Fruit fly (Drosophila melanogaster) whole organism, prepupa: ENCODE measurements around the gene CG1542.

Experiments
- Blimp-1 ChIP-seq: fragments of 200-800 bp; sonication (Bioruptor generic); optimal IDR thresholded peaks from 3 replicates; lab custom pipeline; 2017; ENCODE audit warnings: missing biosample characterization, missing genetic modification characterization, mild to moderate bottlenecking, moderate library complexity, missing genetic modification reagents
- CG10669 ChIP-seq: fragments of 200-800 bp; sonication (Bioruptor generic); optimal IDR thresholded peaks from 3 replicates; lab custom pipeline; 2018; ENCODE audit warnings: missing biosample characterization, mild to moderate bottlenecking, missing genetic modification characterization, moderate library complexity
- CG11294 ChIP-seq: fragments of 200-800 bp; sonication (Bioruptor generic); IDR thresholded peaks from 2 replicates; pipeline ENCODE4 v1.3.6; 2022; ENCODE audit warnings: missing biosample characterization, missing genetic modification characterization
- CG1621 ChIP-seq: fragments of 200-800 bp; sonication (Bioruptor generic); optimal IDR thresholded peaks from 3 replicates; lab custom pipeline; 2018; ENCODE audit warnings: missing biosample characterization, mild to moderate bottlenecking, missing genetic modification characterization
- CG16779 ChIP-seq: fragments of 200-800 bp; sonication (Bioruptor generic); optimal IDR thresholded peaks from 3 replicates; lab custom pipeline; 2017; ENCODE audit warnings: missing biosample characterization, mild to moderate bottlenecking, missing genetic modification characterization
- CG3032 ChIP-seq: fragments of 200-800 bp; optimal IDR thresholded peaks from 2 replicates; lab custom pipeline; 2019; ENCODE audit warnings: missing biosample characterization, mild to moderate bottlenecking, missing genetic modification characterization, moderate library complexity
- CG31627 ChIP-seq: fragments of 200-800 bp; sonication (Bioruptor generic); optimal IDR thresholded peaks from 3 replicates; lab custom pipeline; 2016; ENCODE audit warnings: missing biosample characterization, missing genetic modification characterization
- CG32006 ChIP-seq: fragments of 200-800 bp; sonication (Bioruptor generic); optimal IDR thresholded peaks from 3 replicates; lab custom pipeline; 2017; ENCODE audit warnings: missing biosample characterization, mild to moderate bottlenecking, missing genetic modification characterization
- CG34406 ChIP-seq: fragments of 200-800 bp; sonication (Bioruptor generic); optimal IDR thresholded peaks from 3 replicates; lab custom pipeline; 2016; ENCODE audit warnings: missing biosample characterization, missing genetic modification characterization
- CG3919 ChIP-seq: fragments of 200-800 bp; sonication (Bioruptor generic); optimal IDR thresholded peaks from 3 replicates; lab custom pipeline; 2016; ENCODE audit warnings: missing biosample characterization, missing genetic modification characterization
- CG6276 ChIP-seq: fragments of 200-800 bp; sonication (Bioruptor generic); optimal IDR thresholded peaks from 2 replicates; lab custom pipeline; 2017; ENCODE audit warnings: missing biosample characterization, mild to moderate bottlenecking, missing genetic modification characterization
- CG6808 ChIP-seq: fragments of 200-800 bp; sonication (Bioruptor generic); optimal IDR thresholded peaks from 3 replicates; lab custom pipeline; 2017; ENCODE audit warnings: missing biosample characterization, missing genetic modification characterization, mild to moderate bottlenecking, moderate library complexity, missing genetic modification reagents
- CG6854 ChIP-seq: fragments of 200-800 bp; sonication (Bioruptor generic); optimal IDR thresholded peaks from 2 replicates; lab custom pipeline; 2017; ENCODE audit warnings: missing biosample characterization, mild to moderate bottlenecking, missing genetic modification characterization
- CG8119 ChIP-seq: fragments of 200-800 bp; sonication (Bioruptor generic); IDR thresholded peaks from 3 replicates; pipeline ENCODE4 v1.3.6; 2022; ENCODE audit warnings: missing biosample characterization, missing genetic modification characterization
- CG8319 ChIP-seq: fragments of 200-800 bp; sonication (Bioruptor generic); optimal IDR thresholded peaks from 3 replicates; lab custom pipeline; 2016; ENCODE audit warnings: missing biosample characterization, missing genetic modification characterization
- CG8632 ChIP-seq: fragments of 200-800 bp; sonication (Bioruptor generic); optimal IDR thresholded peaks from 3 replicates; lab custom pipeline; 2016; ENCODE audit warnings: missing biosample characterization, missing genetic modification characterization
- CG9139 ChIP-seq: fragments of 200-800 bp; sonication (Bioruptor generic); optimal IDR thresholded peaks from 3 replicates; lab custom pipeline; 2017; ENCODE audit warnings: missing biosample characterization, mild to moderate bottlenecking, missing genetic modification characterization
- Eip78C ChIP-seq: fragments of 200-800 bp; sonication (Bioruptor generic); peaks from one replicate; lab custom pipeline; 2016; ENCODE audit warnings: missing biosample characterization, missing genetic modification characterization
- Ets21C ChIP-seq: fragments of 200-800 bp; sonication (Bioruptor generic); optimal IDR thresholded peaks from 3 replicates; lab custom pipeline; 2016; ENCODE audit warnings: missing biosample characterization, missing genetic modification characterization
- Ets96B ChIP-seq: fragments of 200-800 bp; optimal IDR thresholded peaks from 2 replicates; lab custom pipeline; 2019; ENCODE audit warnings: missing biosample characterization, mild to moderate bottlenecking, missing genetic modification characterization, moderate library complexity
- OdsH ChIP-seq: fragments of 200-800 bp; sonication (Bioruptor generic); optimal IDR thresholded peaks from 3 replicates; lab custom pipeline; 2016; ENCODE audit warnings: missing biosample characterization, missing genetic modification characterization
- Smox ChIP-seq: fragments of 200-800 bp; sonication (Bioruptor generic); optimal IDR thresholded peaks from 3 replicates; lab custom pipeline; 2016; ENCODE audit warnings: missing biosample characterization, missing genetic modification characterization
- Sox102F ChIP-seq: fragments of 200-800 bp; sonication (Bioruptor generic); optimal IDR thresholded peaks from 2 replicates; lab custom pipeline; 2016; ENCODE audit warnings: missing biosample characterization, mild to moderate bottlenecking, missing genetic modification characterization
- Sox14 ChIP-seq: fragments of 200-800 bp; sonication (Bioruptor generic); optimal IDR thresholded peaks from 3 replicates; lab custom pipeline; 2016; ENCODE audit warnings: missing biosample characterization, missing genetic modification characterization
- achi ChIP-seq: fragments of 200-800 bp; sonication (Bioruptor generic); optimal IDR thresholded peaks from 3 replicates; lab custom pipeline; 2016; ENCODE audit warnings: missing biosample characterization, missing genetic modification characterization
- dac ChIP-seq: fragments of 200-800 bp; sonication (Bioruptor generic); optimal IDR thresholded peaks from 2 replicates; lab custom pipeline; 2017; ENCODE audit warnings: missing biosample characterization, mild to moderate bottlenecking, missing genetic modification characterization
- dsx ChIP-seq: fragments of 200-800 bp; optimal IDR thresholded peaks from 3 replicates; lab custom pipeline; 2019; ENCODE audit warnings: missing biosample characterization, mild to moderate bottlenecking, missing genetic modification characterization, moderate library complexity; ENCODE audit not compliant: poor library complexity, severe bottlenecking
- esn ChIP-seq: fragments of 200-800 bp; sonication (Bioruptor generic); optimal IDR thresholded peaks from 2 replicates; lab custom pipeline; 2016; ENCODE audit warnings: missing biosample characterization, mild to moderate bottlenecking, missing genetic modification characterization, moderate library complexity
- fkh ChIP-seq: fragments of 200-800 bp; sonication (Bioruptor generic); optimal IDR thresholded peaks from 3 replicates; lab custom pipeline; 2017; ENCODE audit warnings: missing biosample characterization, mild to moderate bottlenecking, missing genetic modification characterization, moderate library complexity
- net ChIP-seq: fragments of 200-800 bp; sonication (Bioruptor generic); optimal IDR thresholded peaks from 3 replicates; lab custom pipeline; 2016; ENCODE audit warnings: missing biosample characterization, missing genetic modification characterization
- pdm3 ChIP-seq: fragments of 200-800 bp; sonication (Bioruptor generic); optimal IDR thresholded peaks from 3 replicates; lab custom pipeline; 2016; ENCODE audit warnings: missing biosample characterization, missing genetic modification characterization
- ss ChIP-seq, 2 experiments: fragments of 200-800 bp; sonication (Bioruptor generic); optimal IDR thresholded peaks; 2 replicates in 1 of 2; 3 replicates in 1 of 2; lab custom pipeline; 2017 to 2018; ENCODE audit warnings: mild to moderate bottlenecking in 2 of 2, missing biosample characterization in 2 of 2, missing genetic modification characterization in 2 of 2, moderate library complexity in 1 of 2
- svp ChIP-seq: fragments of 200-800 bp; sonication (Bioruptor generic); peaks from one replicate; lab custom pipeline; 2016; ENCODE audit warnings: missing biosample characterization, missing genetic modification characterization
- topi ChIP-seq: fragments of 200-800 bp; sonication (Bioruptor generic); optimal IDR thresholded peaks from 3 replicates; lab custom pipeline; 2016; ENCODE audit warnings: missing biosample characterization, missing genetic modification characterization
- vri ChIP-seq: fragments of 200-800 bp; sonication (Bioruptor generic); optimal IDR thresholded peaks from 3 replicates; lab custom pipeline; 2016; ENCODE audit warnings: missing biosample characterization, mild to moderate bottlenecking, missing genetic modification characterization

The CG1542 gene

dm6 chr3R:31218214-31218876, 5.1 kb downstream of the CG1542 start (continued):
- TF ChIP-seq CG3032 (tag; lab: Kevin White, UChicago) (no peak), Blimp-1 (GFP tag; lab: Kevin White, UChicago) (no peak), OdsH (no peak), Ets21C (no peak)

DNA sequence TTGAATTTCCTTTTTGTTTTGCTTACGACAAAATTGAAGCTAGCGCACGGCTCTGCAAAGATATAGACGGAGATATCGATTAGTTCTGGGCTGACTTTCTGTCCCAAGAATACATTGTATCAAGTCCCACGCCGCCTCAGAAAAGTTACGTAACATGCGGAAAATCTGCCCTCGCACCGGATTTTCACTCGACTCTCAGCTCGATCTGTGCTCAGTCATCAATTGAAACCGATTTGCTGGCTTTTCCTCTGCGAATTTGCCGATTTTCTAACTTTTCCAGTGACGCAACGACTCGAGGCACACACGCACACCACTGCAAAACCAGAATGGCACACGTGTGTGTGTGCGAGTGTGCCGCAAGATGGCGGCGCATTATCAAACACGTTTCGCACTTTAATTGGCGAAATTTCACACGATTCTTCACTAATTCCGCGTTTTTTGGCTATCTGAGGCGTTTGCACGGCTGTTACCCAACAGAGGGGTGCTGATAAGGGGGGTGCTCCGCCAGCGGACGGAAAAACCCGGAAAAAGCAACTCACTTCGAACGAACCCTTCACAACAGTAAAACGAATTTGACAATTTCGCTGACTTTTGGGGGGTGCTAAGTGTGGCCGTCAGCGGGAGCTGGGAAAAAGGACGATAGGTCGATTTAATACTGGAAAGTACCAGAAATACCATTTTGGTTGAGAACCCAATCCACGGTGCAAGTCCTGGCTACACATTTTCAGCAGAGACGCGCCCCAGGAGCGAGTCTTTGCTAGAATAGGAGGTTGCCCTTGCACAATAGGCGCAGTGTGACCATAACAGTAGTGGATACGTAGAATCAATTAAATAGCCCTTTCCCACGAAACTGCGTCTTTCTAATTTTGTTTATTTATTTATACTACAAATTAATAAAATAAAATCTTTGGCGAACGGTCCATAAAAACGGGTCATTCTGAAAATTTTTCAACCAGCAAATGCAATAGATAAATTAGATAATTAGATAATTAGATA, 6.0 kb downstream of the CG1542 start, which contains the start of gene ATPsynC:
TSS of gene ATPsynC (minus strand) at position 634 of the 996 bp plus-strand sequence.
- TF ChIP-seq pdm3 (no peak), CG8119 (GFP tag; lab: Robert Waterston, UW) (no peak), CG31627 (GFP tag; lab: Kevin White, UChicago) (peak; percentile 17), CG6276 (no peak), Smox (no peak), CG8632 (GFP tag; lab: Kevin White, UChicago) (no peak), CG3032 (tag; lab: Kevin White, UChicago) (peak; percentile 9), ss (GFP tag; optimal IDR thresholded peaks at IDR 0.05; lab: Kevin White, UChicago) (peak in 1 of 2 experiments; percentile 59), fkh (peak; percentile 29), topi (no peak), vri (peak; percentile 99), CG6808 (GFP tag; lab: Kevin White, UChicago) (peak; percentile 10), CG16779 (peak; percentile 52), esn (GFP tag; lab: Kevin White, UChicago) (peak; percentile 3), achi (GFP tag; lab: Kevin White, UChicago) (peak; percentile 48), CG9139 (GFP tag; lab: Kevin White, UChicago) (peak; percentile 57), svp (GFP tag; lab: Kevin White, UChicago) (peak; percentile 22), Sox14 (GFP tag; lab: Kevin White, UChicago) (peak; percentile 20), CG32006 (GFP tag; lab: Kevin White, UChicago) (no peak), Sox102F (GFP tag; lab: Kevin White, UChicago) (no peak), CG6854 (GFP tag; lab: Kevin White, UChicago) (peak; percentile 85), CG8319 (GFP tag; lab: Kevin White, UChicago) (no peak), CG34406 (GFP tag; lab: Kevin White, UChicago) (no peak), Ets96B (tag; lab: Kevin White, UChicago) (peak; percentile 26), dac (GFP tag; lab: Kevin White, UChicago) (no peak), net (GFP tag; lab: Kevin White, UChicago) (peak; percentile 49), CG11294 (GFP tag; lab: Robert Waterston, UW) (no peak), CG1621 (peak; percentile 1), Eip78C (GFP tag; lab: Kevin White, UChicago) (peak; percentile 73), dsx (GFP tag; lab: Kevin White, UChicago) (peak; percentile 94), CG10669 (no peak), CG3919 (peak; percentile 19)
